Worm (Caenorhabditis elegans): ENCODE measurements around the gene pgm-3.

Gene pgm-3

DNA sequence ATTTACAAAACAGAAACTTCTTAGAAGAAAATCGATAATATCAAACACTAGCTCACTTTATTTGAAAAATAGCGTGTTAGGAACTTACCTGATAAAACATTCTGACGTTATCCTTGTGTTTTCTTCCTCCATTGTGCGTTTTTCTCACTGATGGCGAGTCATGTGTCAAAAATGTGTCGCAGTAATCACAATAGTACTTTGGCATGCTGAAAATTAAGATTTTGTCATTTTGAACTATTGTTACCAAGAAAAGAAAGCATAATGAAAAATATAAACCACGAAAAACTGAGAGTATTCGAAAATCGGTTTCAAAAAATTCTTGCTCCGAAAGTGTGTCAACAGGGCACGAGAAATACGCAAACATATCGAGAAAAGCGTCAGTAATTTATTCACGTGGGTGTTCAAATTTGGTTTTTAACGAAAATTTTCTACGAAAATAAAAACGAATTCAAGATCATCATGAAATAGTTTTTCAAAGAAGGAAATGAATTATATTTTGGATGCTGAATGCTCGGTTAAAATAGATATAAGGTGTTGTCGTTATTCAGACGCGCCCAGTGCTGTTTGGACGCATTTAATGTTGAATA lies 37.8 kb upstream of the pgm-3 start, which contains the start of gene snrp-3 (continued):
- TF ChIP-seq ceh-16 (tag; optimal IDR thresholded peaks at IDR 0.05) = no peak
- no peak for TF ChIP-seq fos-1 (tag; optimal IDR thresholded peaks at IDR 0.05)
- TF ChIP-seq aly-2 (tag; optimal IDR thresholded peaks at IDR 0.05) = no peak
- TF ChIP-seq lin-39 (tag; optimal IDR thresholded peaks at IDR 0.05) = peak; percentile 19
- no peak for TF ChIP-seq mml-1 (tag; optimal IDR thresholded peaks at IDR 0.05)
- TF ChIP-seq unc-39 (tag; optimal IDR thresholded peaks at IDR 0.05) = no peak
- peak; percentile 81 for TF ChIP-seq nhr-25 (tag; optimal IDR thresholded peaks at IDR 0.05)
- TF ChIP-seq lsy-12 (tag; optimal IDR thresholded peaks at IDR 0.05) = peak; percentile 64
- peak; percentile 89 for TF ChIP-seq lin-15B (tag; optimal IDR thresholded peaks at IDR 0.05)
- TF ChIP-seq unc-62 (GFP tag; optimal IDR thresholded peaks at IDR 0.05) = no peak
- TF ChIP-seq sea-2 (GFP tag; optimal IDR thresholded peaks at IDR 0.05) = no peak
- TF ChIP-seq nhr-237 (tag; optimal IDR thresholded peaks at IDR 0.05) = no peak
- TF ChIP-seq skn-1 (tag; optimal IDR thresholded peaks at IDR 0.05) = peak; percentile 83
- no peak for TF ChIP-seq nhr-12 (tag; optimal IDR thresholded peaks at IDR 0.05)
- peak; percentile 38 for TF ChIP-seq nhr-11 (tag; optimal IDR thresholded peaks at IDR 0.05)

DNA sequence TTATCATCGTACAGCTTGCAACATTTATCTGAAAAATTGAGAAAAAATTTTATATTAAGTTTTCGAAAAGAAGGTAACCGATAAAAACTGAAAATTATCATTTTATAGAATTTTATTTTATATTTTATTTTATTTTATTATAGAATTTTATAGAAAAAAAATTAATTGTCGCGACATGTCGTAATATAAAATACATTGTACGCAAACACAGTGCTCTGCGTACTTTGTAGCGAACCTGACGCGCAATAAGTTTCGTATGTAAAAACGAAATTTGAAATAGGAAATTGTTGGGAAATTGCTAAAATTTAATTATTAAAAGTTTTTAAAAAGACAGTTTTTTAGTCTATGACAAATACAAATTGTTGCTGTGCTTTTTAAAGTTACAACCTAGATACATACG lies 34.0 kb upstream of the pgm-3 start, which contains the start of the genes hst-1 and ints-6:
hst-1 (minus strand) TSS at position 28 of the 400 bp plus-strand sequence.
ints-6 (plus strand) TSS at position 260 of the 400 bp plus-strand sequence.
- TF ChIP-seq nhr-11 (tag; optimal IDR thresholded peaks at IDR 0.05) = no peak
- TF ChIP-seq elt-2 (tag; optimal IDR thresholded peaks at IDR 0.05) = no peak
- TF ChIP-seq ama-1 (optimal IDR thresholded peaks at IDR 0.05) = no peak
- no peak for TF ChIP-seq eor-1 (tag; optimal IDR thresholded peaks at IDR 0.05)
- TF ChIP-seq aly-2 (tag; optimal IDR thresholded peaks at IDR 0.05) = no peak
- peak; percentile 55 for TF ChIP-seq pha-4 (tag; optimal IDR thresholded peaks at IDR 0.05)
- TF ChIP-seq nhr-23 (tag; optimal IDR thresholded peaks at IDR 0.05) = peak; percentile 13
- no peak for TF ChIP-seq daf-12 (tag; optimal IDR thresholded peaks at IDR 0.05)
- TF ChIP-seq nhr-76 (tag; optimal IDR thresholded peaks at IDR 0.05) = no peak
- TF ChIP-seq nhr-28 (tag; optimal IDR thresholded peaks at IDR 0.05) = no peak
- no peak for TF ChIP-seq ceh-9 (tag; optimal IDR thresholded peaks at IDR 0.05)
- no peak for TF ChIP-seq elt-3 (tag; optimal IDR thresholded peaks at IDR 0.05)
- no peak for TF ChIP-seq fkh-2 (tag; optimal IDR thresholded peaks at IDR 0.05)
- no peak for TF ChIP-seq elt-1 (tag; optimal IDR thresholded peaks at IDR 0.05)
- TF ChIP-seq lin-15B (tag; optimal IDR thresholded peaks at IDR 0.05) = peak; percentile 8
- no peak for TF ChIP-seq unc-39 (tag; optimal IDR thresholded peaks at IDR 0.05)
- no peak for TF ChIP-seq nhr-12 (tag; optimal IDR thresholded peaks at IDR 0.05)
- peak; percentile 29 for TF ChIP-seq hmg-11 (tag; optimal IDR thresholded peaks at IDR 0.05)
- no peak for TF ChIP-seq ceh-82 (tag; optimal IDR thresholded peaks at IDR 0.05)

DNA sequence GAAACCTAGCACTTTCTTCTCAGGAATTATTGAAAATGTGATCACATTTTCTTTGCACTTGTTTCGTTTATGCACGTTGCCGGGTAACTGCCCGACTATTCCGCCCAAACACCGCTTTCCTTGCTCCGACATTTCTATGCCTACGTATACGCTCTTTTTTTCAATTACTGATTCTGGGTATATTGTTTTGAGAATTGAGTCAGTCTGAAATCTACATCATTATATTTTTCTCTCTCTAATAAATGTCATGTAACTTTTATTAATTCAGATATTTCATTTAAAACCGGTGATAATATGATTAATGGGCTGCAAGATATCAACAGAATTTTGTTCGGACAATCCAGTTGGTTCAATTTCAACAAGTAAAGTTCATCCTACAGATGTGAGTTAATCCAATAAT lies 28.1 kb upstream of the pgm-3 start, which contains the start of gene ttll-11:
ttll-11 (plus strand) TSS at position 301 of the 400 bp plus-strand sequence.
- no peak for TF ChIP-seq ZK546.5 (tag; optimal IDR thresholded peaks at IDR 0.05)
- TF ChIP-seq nhr-237 (tag; optimal IDR thresholded peaks at IDR 0.05) = no peak
- TF ChIP-seq lin-15B (tag; optimal IDR thresholded peaks at IDR 0.05) = no peak
- TF ChIP-seq skn-1 (tag; optimal IDR thresholded peaks at IDR 0.05) = no peak
- TF ChIP-seq lin-39 (tag; optimal IDR thresholded peaks at IDR 0.05) = no peak
- no peak for TF ChIP-seq mml-1 (tag; optimal IDR thresholded peaks at IDR 0.05)
- no peak for TF ChIP-seq nhr-25 (tag; optimal IDR thresholded peaks at IDR 0.05)
- no peak for TF ChIP-seq nhr-28 (tag; optimal IDR thresholded peaks at IDR 0.05)
- no peak for TF ChIP-seq nhr-77 (tag; optimal IDR thresholded peaks at IDR 0.05)
- TF ChIP-seq fkh-10 (GFP tag; optimal IDR thresholded peaks at IDR 0.05) = no peak
- TF ChIP-seq elt-3 (tag; optimal IDR thresholded peaks at IDR 0.05) = no peak
- no peak for TF ChIP-seq zag-1 (tag; optimal IDR thresholded peaks at IDR 0.05)
- TF ChIP-seq nfya-1 (tag; optimal IDR thresholded peaks at IDR 0.05; ENCODE audit: insufficient read depth) = no peak
- TF ChIP-seq egl-27 (tag; optimal IDR thresholded peaks at IDR 0.05) = no peak
- no peak for TF ChIP-seq ztf-11 (tag; optimal IDR thresholded peaks at IDR 0.05)
- no peak for TF ChIP-seq daf-12 (tag; optimal IDR thresholded peaks at IDR 0.05)
- TF ChIP-seq eor-1 (tag; optimal IDR thresholded peaks at IDR 0.05) = no peak

DNA sequence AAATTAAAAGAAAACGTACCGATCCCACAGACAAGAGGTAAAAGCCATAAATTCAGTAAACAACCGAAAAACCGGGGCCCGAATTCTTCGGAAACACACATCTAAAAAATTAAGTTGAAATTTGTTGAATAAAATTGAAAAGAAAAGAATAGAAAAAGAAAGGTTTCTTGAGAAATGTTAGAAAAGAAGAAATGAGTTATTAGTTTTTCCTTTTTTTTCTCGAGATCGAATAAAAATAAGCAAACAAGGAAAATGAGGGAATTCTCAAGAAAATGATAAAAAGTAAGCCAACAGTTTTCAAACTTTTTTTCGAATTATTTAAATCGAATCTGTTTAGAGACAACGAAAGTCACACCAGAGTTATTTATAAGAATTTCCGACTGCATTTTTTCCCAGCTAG lies 20.0 kb upstream of the pgm-3 start, which contains the start of gene H23L24.4:
H23L24.4 (minus strand) TSS at position 101 of the 400 bp plus-strand sequence.
- TF ChIP-seq elt-2 (tag; optimal IDR thresholded peaks at IDR 0.05) = no peak
- TF ChIP-seq fkh-2 (tag; optimal IDR thresholded peaks at IDR 0.05) = no peak
- no peak for TF ChIP-seq skn-1 (tag; optimal IDR thresholded peaks at IDR 0.05)
- no peak for TF ChIP-seq unc-39 (tag; optimal IDR thresholded peaks at IDR 0.05)
- no peak for TF ChIP-seq ZK546.5 (tag; optimal IDR thresholded peaks at IDR 0.05)

Data from whole organism, L3 larva.